Fruit fly (Drosophila melanogaster) whole organism, adult: ENCODE measurements around the gene lark.
A peak's percentile ranks its signal among the peaks of the same experiment; 100 is the strongest.

Experiments
- CG14711 ChIP-seq: fragments of 200-800 bp; sonication (Bioruptor generic); optimal IDR thresholded peaks from 2 replicates; lab custom pipeline; 2018; ENCODE audit warnings: missing biosample characterization, mild to moderate bottlenecking, missing genetic modification characterization, moderate library complexity
- CG5204 ChIP-seq: fragments of 200-800 bp; sonication (Bioruptor generic); optimal IDR thresholded peaks from 2 replicates; lab custom pipeline; 2016; ENCODE audit warnings: missing biosample characterization, missing genetic modification characterization
- CG7101 ChIP-seq: fragments of 200-800 bp; sonication (Bioruptor generic); optimal IDR thresholded peaks from 2 replicates; lab custom pipeline; 2018; ENCODE audit warnings: missing biosample characterization, mild to moderate bottlenecking, missing genetic modification characterization, moderate library complexity
- Clk ChIP-seq: fragments of 200-800 bp; sonication (Bioruptor generic); optimal IDR thresholded peaks from 2 replicates; lab custom pipeline; 2017; ENCODE audit warnings: missing biosample characterization, missing genetic modification characterization
- Crg-1 ChIP-seq: fragments of 200-800 bp; sonication (Bioruptor generic); optimal IDR thresholded peaks from 2 replicates; lab custom pipeline; 2016; ENCODE audit warnings: missing biosample characterization, missing genetic modification characterization
- cic ChIP-seq: fragments of 200-800 bp; sonication (Bioruptor generic); optimal IDR thresholded peaks from 2 replicates; lab custom pipeline; 2017; ENCODE audit warnings: missing biosample characterization, mild to moderate bottlenecking, missing genetic modification characterization, moderate library complexity
- kay ChIP-seq: fragments of 200-800 bp; sonication (Bioruptor generic); peaks from one replicate; lab custom pipeline; 2016; ENCODE audit warnings: missing biosample characterization, missing genetic modification characterization, borderline replicate concordance
- pad ChIP-seq: fragments of 200-800 bp; sonication (Bioruptor generic); optimal IDR thresholded peaks from 3 replicates; lab custom pipeline; 2017; ENCODE audit warnings: missing biosample characterization, missing genetic modification characterization, mild to moderate bottlenecking, moderate library complexity, missing genetic modification reagents

DNA sequence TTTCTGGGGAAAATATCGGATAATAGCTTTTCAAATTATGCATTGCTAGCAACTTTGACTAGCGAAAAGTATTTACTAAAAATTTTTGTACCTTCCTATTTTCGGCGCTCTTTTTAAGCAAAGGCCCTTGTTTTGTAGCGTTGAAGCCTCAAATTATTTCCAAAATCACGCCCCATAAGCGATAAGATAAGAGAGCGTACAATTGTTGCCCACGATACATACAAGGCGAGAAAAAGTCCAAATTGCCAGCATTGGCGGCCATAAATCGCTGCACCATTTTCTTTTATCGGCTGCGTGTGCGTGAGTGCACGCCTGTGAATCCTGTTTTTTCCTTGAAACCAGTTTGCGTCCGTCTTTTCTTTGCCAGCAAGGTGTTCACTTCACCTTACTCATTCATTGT is 32.2 kb downstream of the lark start:
- TF ChIP-seq pad (no peak), Clk (GFP tag; lab: Kevin White, UChicago) (no peak), CG5204 (GFP tag; lab: Kevin White, UChicago) (no peak), cic (GFP tag; lab: Kevin White, UChicago) (no peak), kay (GFP tag; lab: Kevin White, UChicago) (peak; percentile 46), Crg-1 (no peak), CG14711 (tag; lab: Kevin White, UChicago) (no peak), CG7101 (tag; lab: Kevin White, UChicago) (no peak)
